Worm (Caenorhabditis elegans): ENCODE measurements around the gene seld-1.

seld-1 gene

DNA sequence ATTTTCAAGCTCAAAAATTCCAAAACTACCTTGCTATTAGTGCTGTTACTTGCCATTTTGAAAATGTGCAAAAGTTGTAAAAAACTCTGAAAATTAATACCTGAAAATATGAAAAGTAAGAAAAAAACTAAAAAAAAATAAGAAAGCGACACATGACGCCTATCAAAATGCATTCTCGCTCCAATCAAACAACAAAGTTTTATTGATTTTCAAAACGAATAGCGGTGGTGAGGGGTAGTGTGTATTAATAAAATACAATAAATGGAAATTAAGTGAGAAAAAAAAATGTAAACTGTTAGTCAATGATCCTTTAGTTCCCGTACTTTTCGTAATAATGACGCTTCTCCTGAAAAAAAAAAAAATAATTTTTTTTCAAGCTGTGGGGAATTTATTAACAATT, 16.5 kb downstream of the seld-1 start, which contains the start of gene dcap-2:
dcap-2 (minus strand) TSS at position 86 of the 400 bp plus-strand sequence.
- TF ChIP-seq unc-62 (GFP tag; optimal IDR thresholded peaks at IDR 0.05): no peak
- peak; percentile 11 for TF ChIP-seq hlh-1 (tag; optimal IDR thresholded peaks at IDR 0.05)
- TF ChIP-seq ces-1 (GFP tag; optimal IDR thresholded peaks at IDR 0.05): peak; percentile 32

ce11 chrIV:13525223-13525622, 20.0 kb downstream of the seld-1 start:
- TF ChIP-seq sem-2 (GFP tag; optimal IDR thresholded peaks at IDR 0.05): no peak
- TF ChIP-seq tbx-8 (GFP tag; optimal IDR thresholded peaks at IDR 0.05): no peak
- no peak for TF ChIP-seq M03D4.4 (tag; optimal IDR thresholded peaks at IDR 0.05)
- no peak for TF ChIP-seq mep-1 (tag; optimal IDR thresholded peaks at IDR 0.05)
- no peak for TF ChIP-seq nhr-2 (tag; optimal IDR thresholded peaks at IDR 0.05)
- no peak for TF ChIP-seq ham-2 (GFP tag; optimal IDR thresholded peaks at IDR 0.05)
- TF ChIP-seq pha-4 (tag; optimal IDR thresholded peaks at IDR 0.05): no peak
- no peak for TF ChIP-seq drap-1 (GFP tag; optimal IDR thresholded peaks at IDR 0.05)
- no peak for TF ChIP-seq ztf-11 (tag; optimal IDR thresholded peaks at IDR 0.05)
- TF ChIP-seq lin-13 (tag; optimal IDR thresholded peaks at IDR 0.05): no peak
- no peak for TF ChIP-seq flh-1 (GFP tag; optimal IDR thresholded peaks at IDR 0.05)
- no peak for TF ChIP-seq ceh-83 (GFP tag; optimal IDR thresholded peaks at IDR 0.05)
- TF ChIP-seq zip-8 (tag; optimal IDR thresholded peaks at IDR 0.05): no peak
- no peak for TF ChIP-seq elt-3 (tag; optimal IDR thresholded peaks at IDR 0.05)

DNA sequence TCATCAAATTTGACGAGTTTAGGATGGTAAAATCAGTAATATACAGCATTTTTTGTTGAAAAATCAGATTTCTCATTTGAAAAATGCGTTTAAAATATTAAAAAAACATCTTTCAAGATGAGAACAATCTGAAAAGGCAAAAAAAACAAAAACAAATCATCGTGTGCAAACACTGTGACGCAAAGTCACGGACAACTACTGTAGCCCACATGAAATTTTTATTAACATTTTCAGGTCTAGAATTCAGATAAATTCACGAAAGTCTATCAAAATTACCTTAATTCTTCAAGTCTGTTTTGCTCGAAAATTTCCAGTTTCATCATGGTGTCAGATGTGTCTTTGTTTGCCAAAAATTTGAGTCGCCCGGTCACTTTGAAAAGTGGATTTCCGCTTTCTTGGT, 33.7 kb downstream of the seld-1 start:
- TF ChIP-seq lsy-2 (tag; optimal IDR thresholded peaks at IDR 0.05) (peak; percentile 84), mab-5 (tag; optimal IDR thresholded peaks at IDR 0.05) (no peak)

- no peak for TF ChIP-seq hlh-1 (tag; optimal IDR thresholded peaks at IDR 0.05)
- TF ChIP-seq ztf-11 (tag; optimal IDR thresholded peaks at IDR 0.05): no peak
- no peak for TF ChIP-seq elt-1 (tag; optimal IDR thresholded peaks at IDR 0.05; ENCODE audit: borderline replicate concordance, insufficient read depth)
- no peak for TF ChIP-seq snpc-4 (tag; optimal IDR thresholded peaks at IDR 0.05)
- no peak for TF ChIP-seq nhr-2 (tag; optimal IDR thresholded peaks at IDR 0.05)
- TF ChIP-seq mab-5 (tag; optimal IDR thresholded peaks at IDR 0.05): no peak
- TF ChIP-seq nhr-12 (tag; optimal IDR thresholded peaks at IDR 0.05): no peak
- TF ChIP-seq ceh-83 (GFP tag; optimal IDR thresholded peaks at IDR 0.05): no peak
- no peak for TF ChIP-seq elt-3 (tag; optimal IDR thresholded peaks at IDR 0.05)
- no peak for TF ChIP-seq lin-32 (GFP tag; optimal IDR thresholded peaks at IDR 0.05)
- no peak for TF ChIP-seq cnd-1 (tag; optimal IDR thresholded peaks at IDR 0.05)
- no peak for TF ChIP-seq ces-1 (GFP tag; optimal IDR thresholded peaks at IDR 0.05)
- TF ChIP-seq bed-3 (GFP tag; optimal IDR thresholded peaks at IDR 0.05): no peak
Observed at ce11 chrIV:13540165-13540564, 34.9 kb downstream of the seld-1 start, which contains the start of gene rsd-2. Gene rsd-2 (minus strand): TSS chrIV:13540265.

ce11 chrIV:13548188-13548587, 42.9 kb downstream of the seld-1 start, which contains the start of gene F52G2.3:
Gene F52G2.3 (minus strand): TSS chrIV:13548230.
- TF ChIP-seq mep-1 (tag; optimal IDR thresholded peaks at IDR 0.05): no peak

- TF ChIP-seq elt-3 (tag; optimal IDR thresholded peaks at IDR 0.05) (no peak), nhr-2 (tag; optimal IDR thresholded peaks at IDR 0.05) (no peak), nhr-76 (tag; optimal IDR thresholded peaks at IDR 0.05) (no peak), M03D4.4 (tag; optimal IDR thresholded peaks at IDR 0.05) (peak; percentile 54), sptf-1 (tag; optimal IDR thresholded peaks at IDR 0.05) (peak; percentile 50)
Observed at ce11 chrIV:13549350-13549749, 44.1 kb downstream of the seld-1 start.

DNA sequence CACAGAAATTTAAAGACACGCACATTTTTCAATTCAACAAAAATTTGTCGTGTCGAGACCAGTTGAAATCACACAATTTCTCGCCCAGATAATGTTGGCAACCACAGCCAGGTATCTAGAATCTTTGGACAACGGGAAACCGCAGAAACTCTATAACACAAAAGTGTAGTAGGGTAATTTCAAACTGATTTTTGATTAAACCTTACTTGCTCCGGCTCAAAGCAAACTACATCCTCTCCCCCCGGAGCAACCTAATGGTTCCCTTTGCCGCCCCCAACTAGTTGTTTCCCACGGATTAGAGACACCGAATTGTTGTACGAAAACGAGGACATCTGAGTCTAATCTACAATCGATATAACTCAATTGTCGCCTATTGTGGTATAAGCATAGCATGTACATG, 49.1 kb downstream of the seld-1 start:
- no peak for TF ChIP-seq cnd-1 (tag; optimal IDR thresholded peaks at IDR 0.05)
- TF ChIP-seq M03D4.4 (tag; optimal IDR thresholded peaks at IDR 0.05): no peak
- peak; percentile 62 for TF ChIP-seq ces-1 (GFP tag; optimal IDR thresholded peaks at IDR 0.05)

- TF ChIP-seq ces-1 (GFP tag; optimal IDR thresholded peaks at IDR 0.05) (peak; percentile 64), unc-120 (tag; optimal IDR thresholded peaks at IDR 0.05; ENCODE audit: poor library complexity, severe bottlenecking) (no peak), elt-3 (tag; optimal IDR thresholded peaks at IDR 0.05) (no peak), nhr-76 (tag; optimal IDR thresholded peaks at IDR 0.05) (no peak), cnd-1 (tag; optimal IDR thresholded peaks at IDR 0.05) (no peak)
Observed at ce11 chrIV:13555508-13555907, 50.3 kb downstream of the seld-1 start.

Data from whole organism, mixed stage, embryonic.